Fruit fly (Drosophila melanogaster): ENCODE results near the gene meso18E.

DNA sequence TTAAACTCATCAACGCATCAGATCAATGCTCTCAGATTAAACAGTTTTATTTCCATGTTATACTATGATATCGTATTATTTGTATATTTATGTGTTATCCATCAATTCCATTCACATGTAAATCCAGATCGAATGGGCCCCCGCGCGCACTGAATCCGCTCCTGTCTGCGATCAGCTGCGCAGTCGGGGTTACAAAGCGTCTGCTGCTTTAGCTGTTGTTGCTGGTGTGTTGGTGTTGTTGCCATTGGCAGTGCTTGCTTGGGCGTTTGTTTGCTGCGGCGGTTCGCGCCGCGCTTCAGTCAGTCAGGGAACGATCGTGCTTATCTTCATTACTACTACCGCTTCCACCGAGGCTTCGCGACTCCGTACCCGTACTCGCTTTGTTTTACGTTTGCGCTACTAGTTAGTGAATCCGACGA lies 45.8 kb downstream of the meso18E start, which contains the start of gene Zw:
- TF ChIP-seq ovo (GFP tag; optimal IDR thresholded peaks at IDR 0.05) = no peak
- peak; percentile 84 for TF ChIP-seq cic (GFP tag; optimal IDR thresholded peaks at IDR 0.05)
- peak; percentile 63 for TF ChIP-seq CG7101 (tag; optimal IDR thresholded peaks at IDR 0.05)
- TF ChIP-seq CG5204 (GFP tag; optimal IDR thresholded peaks at IDR 0.05) = peak; percentile 46
- no peak for TF ChIP-seq Crg-1 (GFP tag; optimal IDR thresholded peaks at IDR 0.05)
- TF ChIP-seq CG11617 (GFP tag; optimal IDR thresholded peaks at IDR 0.05) = peak; percentile 25
- TF ChIP-seq Mnt (GFP tag; optimal IDR thresholded peaks at IDR 0.05) = peak; percentile 69

Measured in whole organism, adult.